Fruit fly (Drosophila melanogaster) whole organism: ENCODE results near the gene LManVI.

ENCODE experiments used
- CG8478 ChIP-seq: fragments of >200 bp; optimal IDR thresholded peaks from 2 replicates; lab custom pipeline; 2018; ENCODE audit warnings: inconsistent platforms
- Dll ChIP-seq: fragments of >200 bp; optimal IDR thresholded peaks from 2 replicates; lab custom pipeline; 2017
- EcR ChIP-seq, 2 experiments: fragments of >200 bp; optimal IDR thresholded peaks; 2 replicates each; lab custom pipeline; 2017; ENCODE audit warnings: missing biosample characterization in 2 of 2, missing genetic modification characterization in 2 of 2, missing genetic modification reagents in 2 of 2
- pan ChIP-seq: fragments of >200 bp; optimal IDR thresholded peaks from 2 replicates; lab custom pipeline; 2017
- psq ChIP-seq: fragments of >200 bp; optimal IDR thresholded peaks from 2 replicates; lab custom pipeline; 2017
- usp ChIP-seq: fragments of >200 bp; optimal IDR thresholded peaks from 2 replicates; lab custom pipeline; 2017; ENCODE audit warnings: missing biosample characterization, missing genetic modification characterization, mixed read lengths

- TF ChIP-seq pan (lab: Kevin White, UChicago) (no peak), EcR (GFP tag; optimal IDR thresholded peaks at IDR 0.05; lab: Kevin White, UChicago) (no peak), psq (lab: Kevin White, UChicago) (no peak), Dll (lab: Kevin White, UChicago) (no peak), CG8478 (lab: Kevin White, UChicago) (no peak), usp (GFP tag; lab: Kevin White, UChicago) (no peak)
Observed at dm6 chr2L:8809812-8810211, 28.8 kb upstream of the LManVI start.
